Fruit fly (Drosophila melanogaster) whole organism, embryonic: Measurements from ENCODE around the gene Eig71Ei.
A peak's percentile ranks its signal among the peaks of the same experiment; 100 is the strongest.

Experiments
- Adf1 ChIP-seq: fragments of 200-800 bp; sonication (Bioruptor generic); IDR thresholded peaks from 2 replicates; pipeline ENCODE4 v1.3.6; 2022; ENCODE audit warnings: missing biosample characterization, missing genetic modification characterization
- Aef1 ChIP-seq: fragments of 200-800 bp; sonication (Bioruptor generic); IDR thresholded peaks from 3 replicates; pipeline ENCODE4 v1.3.6; 2022; ENCODE audit warnings: missing biosample characterization, missing genetic modification characterization
- Atf-2 ChIP-seq: fragments of 200-800 bp; sonication (Bioruptor generic); optimal IDR thresholded peaks from 2 replicates; lab custom pipeline; 2016; ENCODE audit warnings: missing biosample characterization, missing genetic modification characterization
- CG10267 ChIP-seq: fragments of 200-800 bp; sonication (Bioruptor generic); optimal IDR thresholded peaks from 2 replicates; lab custom pipeline; 2018; ENCODE audit warnings: missing biosample characterization, mild to moderate bottlenecking, missing genetic modification characterization, moderate library complexity
- CG11085 ChIP-seq: fragments of 200-800 bp; sonication (Bioruptor generic); IDR thresholded peaks from 2 replicates; pipeline ENCODE4 v1.3.6; 2022; ENCODE audit warnings: missing biosample characterization, missing genetic modification characterization
- CG11504 ChIP-seq: fragments of 200-800 bp; sonication (Bioruptor generic); optimal IDR thresholded peaks from 3 replicates; lab custom pipeline; 2019; ENCODE audit warnings: missing biosample characterization, mild to moderate bottlenecking, missing genetic modification characterization, moderate library complexity
- CG11696 ChIP-seq: fragments of 200-800 bp; sonication (Bioruptor generic); IDR thresholded peaks from 2 replicates; pipeline ENCODE4 v1.3.6; 2022; ENCODE audit warnings: missing biosample characterization, missing genetic modification characterization
- CG12155 ChIP-seq: fragments of 200-800 bp; sonication (Bioruptor generic); optimal IDR thresholded peaks from 3 replicates; lab custom pipeline; 2016; ENCODE audit warnings: missing biosample characterization, missing genetic modification characterization
- CG14441 ChIP-seq: fragments of 200-800 bp; sonication (Bioruptor generic); IDR thresholded peaks from 2 replicates; pipeline ENCODE4 v1.3.6; 2022; ENCODE audit warnings: missing biosample characterization, missing genetic modification characterization
- CG15601 ChIP-seq: fragments of 200-800 bp; sonication (Bioruptor generic); optimal IDR thresholded peaks from 3 replicates; lab custom pipeline; 2019; ENCODE audit warnings: missing biosample characterization, mild to moderate bottlenecking, missing genetic modification characterization, moderate library complexity
- CG15696 ChIP-seq: fragments of 200-800 bp; sonication (Bioruptor generic); optimal IDR thresholded peaks from 2 replicates; lab custom pipeline; 2019; ENCODE audit warnings: missing biosample characterization, mild to moderate bottlenecking, missing genetic modification characterization, moderate library complexity
- CG1832 ChIP-seq: fragments of 200-800 bp; sonication (Bioruptor generic); optimal IDR thresholded peaks from 2 replicates; lab custom pipeline; 2017; ENCODE audit warnings: missing biosample characterization, mild to moderate bottlenecking, missing genetic modification characterization, inconsistent platforms
- CG2678 ChIP-seq: fragments of 200-800 bp; sonication (Bioruptor generic); optimal IDR thresholded peaks from 3 replicates; lab custom pipeline; 2019; ENCODE audit warnings: missing biosample characterization, mild to moderate bottlenecking, missing genetic modification characterization, moderate library complexity
- CG3281 ChIP-seq: fragments of 200-800 bp; sonication (Bioruptor generic); optimal IDR thresholded peaks from 3 replicates; lab custom pipeline; 2017; ENCODE audit warnings: missing biosample characterization, mild to moderate bottlenecking, missing genetic modification characterization
- CG6272 ChIP-seq: fragments of 200-800 bp; sonication (Bioruptor generic); IDR thresholded peaks from 2 replicates; pipeline ENCODE4 v1.3.6; 2022; ENCODE audit warnings: missing biosample characterization, missing genetic modification characterization
- CG6683 ChIP-seq: fragments of 200-800 bp; sonication (Bioruptor generic); optimal IDR thresholded peaks from 2 replicates; lab custom pipeline; 2017; ENCODE audit warnings: missing biosample characterization, mild to moderate bottlenecking, missing genetic modification characterization, missing genetic modification reagents
- CG6765 ChIP-seq: fragments of 200-800 bp; sonication (Bioruptor generic); optimal IDR thresholded peaks from 3 replicates; lab custom pipeline; 2017; ENCODE audit warnings: missing biosample characterization, mild to moderate bottlenecking, missing genetic modification characterization
- CG6791 ChIP-seq: fragments of 200-800 bp; sonication (Bioruptor generic); IDR thresholded peaks from 3 replicates; pipeline ENCODE4 v1.3.6; 2022; ENCODE audit warnings: missing biosample characterization, missing genetic modification characterization; ENCODE audit not compliant: partially characterized antibody
- CG7745 ChIP-seq: fragments of 200-800 bp; sonication (Bioruptor generic); optimal IDR thresholded peaks from 2 replicates; lab custom pipeline; 2018; ENCODE audit warnings: missing biosample characterization, mild to moderate bottlenecking, missing genetic modification characterization, moderate library complexity
- CG9215 ChIP-seq: fragments of 200-800 bp; sonication (Bioruptor generic); IDR thresholded peaks from 2 replicates; pipeline ENCODE4 v1.3.6; 2022; ENCODE audit warnings: missing biosample characterization, missing genetic modification characterization
- Dad ChIP-seq: fragments of 200-800 bp; sonication (Bioruptor generic); optimal IDR thresholded peaks from 3 replicates; lab custom pipeline; 2016; ENCODE audit warnings: missing biosample characterization, missing genetic modification characterization
- Doc2 ChIP-seq: fragments of 200-800 bp; sonication (Bioruptor generic); IDR thresholded peaks from 2 replicates; pipeline ENCODE4 v1.3.6; 2022; ENCODE audit warnings: missing biosample characterization, missing genetic modification characterization
- Ets97D ChIP-seq: fragments of 200-800 bp; sonication (Bioruptor generic); optimal IDR thresholded peaks from 3 replicates; lab custom pipeline; 2016; ENCODE audit warnings: missing biosample characterization, missing genetic modification characterization
- Fer2 ChIP-seq: fragments of 200-800 bp; sonication (Bioruptor generic); optimal IDR thresholded peaks from 2 replicates; lab custom pipeline; 2018; ENCODE audit warnings: missing biosample characterization, mild to moderate bottlenecking, missing genetic modification characterization, moderate library complexity
- Hr39 ChIP-seq: fragments of >200 bp; optimal IDR thresholded peaks from 2 replicates; lab custom pipeline; 2017
- Med ChIP-seq: fragments of 200-800 bp; sonication (Bioruptor generic); peaks from one replicate; lab custom pipeline; 2016; ENCODE audit warnings: missing biosample characterization, missing genetic modification characterization, mild to moderate bottlenecking, inconsistent platforms, moderate library complexity
- Oli ChIP-seq: fragments of 200-800 bp; sonication (Bioruptor generic); optimal IDR thresholded peaks from 2 replicates; lab custom pipeline; 2018; ENCODE audit warnings: missing biosample characterization, mild to moderate bottlenecking, missing genetic modification characterization, moderate library complexity
- Rfx ChIP-seq: fragments of 200-800 bp; sonication (Bioruptor generic); IDR thresholded peaks from 2 replicates; pipeline ENCODE4 v1.3.6; 2022; ENCODE audit warnings: missing biosample characterization, missing genetic modification characterization
- Ssrp ChIP-seq: fragments of 200-800 bp; sonication (Bioruptor generic); optimal IDR thresholded peaks from 2 replicates; lab custom pipeline; 2018; ENCODE audit warnings: missing biosample characterization, mild to moderate bottlenecking, missing genetic modification characterization, moderate library complexity
- Xrp1 ChIP-seq: fragments of 200-800 bp; sonication (Bioruptor generic); IDR thresholded peaks from 2 replicates; pipeline ENCODE4 v1.3.6; 2022; ENCODE audit warnings: missing biosample characterization, missing genetic modification characterization
- ara ChIP-seq: fragments of 200-800 bp; sonication (Bioruptor generic); IDR thresholded peaks from 2 replicates; pipeline ENCODE4 v1.3.6; 2022; ENCODE audit warnings: missing biosample characterization, missing genetic modification characterization
- cg ChIP-seq: fragments of 200-800 bp; sonication (Bioruptor generic); optimal IDR thresholded peaks from 3 replicates; lab custom pipeline; 2019; ENCODE audit warnings: missing biosample characterization, mild to moderate bottlenecking, missing genetic modification characterization, moderate library complexity
- crol ChIP-seq: fragments of 200-800 bp; sonication (Bioruptor generic); IDR thresholded peaks from 2 replicates; pipeline ENCODE4 v1.3.6; 2022; ENCODE audit warnings: missing biosample characterization, missing genetic modification characterization
- dan ChIP-seq: fragments of 200-800 bp; sonication (Bioruptor generic); IDR thresholded peaks from 2 replicates; pipeline ENCODE4 v1.3.6; 2022; ENCODE audit warnings: missing biosample characterization, missing genetic modification characterization
- exex ChIP-seq: fragments of 200-800 bp; sonication (Bioruptor generic); optimal IDR thresholded peaks from 4 replicates; lab custom pipeline; 2018; ENCODE audit warnings: missing biosample characterization, mild to moderate bottlenecking, missing genetic modification characterization, moderate library complexity
- fu2 ChIP-seq: fragments of 200-800 bp; sonication (Bioruptor generic); optimal IDR thresholded peaks from 2 replicates; lab custom pipeline; 2016; ENCODE audit warnings: missing biosample characterization, missing genetic modification characterization
- gsb-n ChIP-seq: fragments of 200-800 bp; sonication (Bioruptor generic); optimal IDR thresholded peaks from 3 replicates; lab custom pipeline; 2018; ENCODE audit warnings: missing biosample characterization, mild to moderate bottlenecking, missing genetic modification characterization
- luna ChIP-seq: fragments of 200-800 bp; sonication (Bioruptor generic); optimal IDR thresholded peaks from 2 replicates; lab custom pipeline; 2016; ENCODE audit warnings: missing biosample characterization, missing genetic modification characterization
- nom ChIP-seq: fragments of 200-800 bp; sonication (Bioruptor generic); optimal IDR thresholded peaks from 2 replicates; lab custom pipeline; 2017; ENCODE audit warnings: missing biosample characterization, missing genetic modification characterization, mild to moderate bottlenecking, moderate library complexity, missing genetic modification reagents
- p53 ChIP-seq: fragments of 200-800 bp; sonication (Bioruptor generic); optimal IDR thresholded peaks from 2 replicates; lab custom pipeline; 2016; ENCODE audit warnings: missing biosample characterization, missing genetic modification characterization
- repo ChIP-seq: fragments of 200-800 bp; sonication (Bioruptor generic); optimal IDR thresholded peaks from 2 replicates; lab custom pipeline; 2016; ENCODE audit warnings: missing biosample characterization, missing genetic modification characterization
- sd ChIP-seq: fragments of 200-800 bp; sonication (Bioruptor generic); optimal IDR thresholded peaks from 3 replicates; lab custom pipeline; 2018; ENCODE audit warnings: missing biosample characterization, mild to moderate bottlenecking, missing genetic modification characterization, moderate library complexity
- sim ChIP-seq: fragments of 200-800 bp; sonication (Bioruptor generic); IDR thresholded peaks from 2 replicates; pipeline ENCODE4 v1.3.6; 2022; ENCODE audit warnings: missing biosample characterization, missing genetic modification characterization
- slbo ChIP-seq: fragments of 200-800 bp; sonication (Bioruptor generic); IDR thresholded peaks from 2 replicates; pipeline ENCODE4 v1.3.6; 2022; ENCODE audit warnings: missing biosample characterization, missing genetic modification characterization
- sna ChIP-seq: fragments of 200-800 bp; sonication (Bioruptor generic); IDR thresholded peaks from 2 replicates; pipeline ENCODE4 v1.3.6; 2022; ENCODE audit warnings: missing biosample characterization, missing genetic modification characterization; ENCODE audit not compliant: partially characterized antibody
- stwl ChIP-seq: fragments of 200-800 bp; sonication (Bioruptor generic); optimal IDR thresholded peaks from 3 replicates; lab custom pipeline; 2018; ENCODE audit warnings: missing biosample characterization, mild to moderate bottlenecking, missing genetic modification characterization, moderate library complexity
- tgo ChIP-seq: fragments of 200-800 bp; sonication (Bioruptor generic); IDR thresholded peaks from 3 replicates; pipeline ENCODE4 v1.3.6; 2022; ENCODE audit warnings: missing biosample characterization, missing genetic modification characterization
- ttk ChIP-seq: fragments of 200-800 bp; sonication (Bioruptor generic); IDR thresholded peaks from 2 replicates; pipeline ENCODE4 v2.1.2; 2022; ENCODE audit warnings: missing biosample characterization, missing genetic modification characterization
- yki ChIP-seq: fragments of >200 bp; optimal IDR thresholded peaks from 3 replicates; lab custom pipeline; 2018
- z ChIP-seq: fragments of 200-800 bp; sonication (Bioruptor generic); IDR thresholded peaks from 3 replicates; pipeline ENCODE4 v1.3.6; 2022; ENCODE audit warnings: missing biosample characterization, missing genetic modification characterization
- zen2 ChIP-seq: fragments of 200-800 bp; sonication (Bioruptor generic); IDR thresholded peaks from 3 replicates; pipeline ENCODE4 v1.3.6; 2022; ENCODE audit warnings: missing biosample characterization, missing genetic modification characterization; ENCODE audit not compliant: partially characterized antibody

The Eig71Ei gene

dm6 chr3L:15619626-15620247, 39.8 kb upstream of the Eig71Ei start, which contains the start of gene Phs (continued):
- TF ChIP-seq slbo (GFP tag; lab: Robert Waterston, UW) (peak; percentile 94), Doc2 (no peak), CG6683 (peak; percentile 41), repo (GFP tag; lab: Kevin White, UChicago) (peak; percentile 86), Atf-2 (GFP tag; lab: Kevin White, UChicago) (peak; percentile 73), Fer2 (tag; lab: Kevin White, UChicago) (peak; percentile 42), fu2 (GFP tag; lab: Kevin White, UChicago) (peak; percentile 84), CG15696 (no peak), CG11085 (GFP tag; lab: Robert Waterston, UW) (peak; percentile 88), stwl (tag; lab: Kevin White, UChicago) (peak; percentile 99), CG9215 (peak; percentile 74), dan (GFP tag; lab: Robert Waterston, UW) (no peak), CG1832 (GFP tag; lab: Kevin White, UChicago) (no peak), Aef1 (GFP tag; lab: Robert Waterston, UW) (peak; percentile 55), CG14441 (peak; percentile 65), exex (tag; lab: Kevin White, UChicago) (no peak), Rfx (GFP tag; lab: Robert Waterston, UW) (peak; percentile 94), CG15601 (tag; lab: Kevin White, UChicago) (peak; percentile 35), luna (GFP tag; lab: Kevin White, UChicago) (peak; percentile 75), yki (lab: Kevin White, UChicago) (peak; percentile 44), CG10267 (tag; lab: Kevin White, UChicago) (peak; percentile 100), CG6272 (GFP tag; lab: Robert Waterston, UW) (peak; percentile 54; the same call in 1 of the 2 replicates), sim (GFP tag; lab: Robert Waterston, UW) (no peak), CG7745 (tag; lab: Kevin White, UChicago) (peak; percentile 35), z (GFP tag; lab: Robert Waterston, UW) (peak; percentile 42; the same call in 1 of the 3 replicates), CG12155 (GFP tag; lab: Kevin White, UChicago) (peak; percentile 88), CG6791 (peak; percentile 78), sna (GFP tag; lab: Robert Waterston, UW) (peak; percentile 14; the same call in 1 of the 2 replicates), nom (peak; percentile 59), Med (GFP tag; lab: Kevin White, UChicago) (peak; percentile 99), Xrp1 (peak; percentile 87), sd (tag; lab: Kevin White, UChicago) (peak; percentile 42), Dad (GFP tag; lab: Kevin White, UChicago) (peak; percentile 90), zen2 (no peak), Ssrp (tag; lab: Kevin White, UChicago) (peak; percentile 26), gsb-n (tag; lab: Kevin White, UChicago) (peak; percentile 96), Hr39 (lab: Kevin White, UChicago) (peak; percentile 72), tgo (GFP tag; lab: Robert Waterston, UW) (peak; percentile 65), CG3281 (GFP tag; lab: Kevin White, UChicago) (peak; percentile 56), CG11504 (tag; lab: Kevin White, UChicago) (peak; percentile 60), CG11696 (GFP tag; lab: Robert Waterston, UW) (no peak), CG6765 (GFP tag; lab: Kevin White, UChicago) (peak; percentile 45), Adf1 (peak; percentile 35; the same call in 1 of the 2 replicates), Oli (tag; lab: Kevin White, UChicago) (peak; percentile 9), p53 (peak; percentile 71), ttk (GFP tag; lab: Robert Waterston, UW) (peak; percentile 73), cg (peak; percentile 98), crol (no peak), CG2678 (tag; lab: Kevin White, UChicago) (peak; percentile 38), Ets97D (GFP tag; lab: Kevin White, UChicago) (peak; percentile 89), ara (GFP tag; lab: Robert Waterston, UW) (peak; percentile 74)
